Fruit fly (Drosophila melanogaster) whole organism, prepupa: Measurements from ENCODE around the gene CG7115.

ENCODE experiments used
- CG10631 ChIP-seq: fragments of 200-800 bp; sonication (Bioruptor generic); optimal IDR thresholded peaks from 2 replicates; lab custom pipeline; 2016; ENCODE audit warnings: missing biosample characterization, missing genetic modification characterization
- CG10669 ChIP-seq: fragments of 200-800 bp; sonication (Bioruptor generic); optimal IDR thresholded peaks from 3 replicates; lab custom pipeline; 2018; ENCODE audit warnings: missing biosample characterization, mild to moderate bottlenecking, missing genetic modification characterization, moderate library complexity
- CG11294 ChIP-seq: fragments of 200-800 bp; sonication (Bioruptor generic); IDR thresholded peaks from 2 replicates; pipeline ENCODE4 v1.3.6; 2022; ENCODE audit warnings: missing biosample characterization, missing genetic modification characterization
- CG11762 ChIP-seq: fragments of 200-800 bp; sonication (Bioruptor generic); optimal IDR thresholded peaks from 3 replicates; lab custom pipeline; 2016; ENCODE audit warnings: missing biosample characterization, missing genetic modification characterization; ENCODE audit not compliant: insufficient read depth
- CG11902 ChIP-seq: fragments of 200-800 bp; sonication (Bioruptor generic); optimal IDR thresholded peaks from 3 replicates; lab custom pipeline; 2016; ENCODE audit warnings: missing biosample characterization, missing genetic modification characterization
- CG15336 ChIP-seq: fragments of 200-800 bp; sonication (Bioruptor generic); IDR thresholded peaks from 2 replicates; pipeline ENCODE4 v1.3.6; 2022; ENCODE audit warnings: missing biosample characterization, missing genetic modification characterization
- CG1621 ChIP-seq: fragments of 200-800 bp; sonication (Bioruptor generic); optimal IDR thresholded peaks from 3 replicates; lab custom pipeline; 2018; ENCODE audit warnings: missing biosample characterization, mild to moderate bottlenecking, missing genetic modification characterization
- CG16779 ChIP-seq: fragments of 200-800 bp; sonication (Bioruptor generic); optimal IDR thresholded peaks from 3 replicates; lab custom pipeline; 2017; ENCODE audit warnings: missing biosample characterization, mild to moderate bottlenecking, missing genetic modification characterization
- CG31627 ChIP-seq: fragments of 200-800 bp; sonication (Bioruptor generic); optimal IDR thresholded peaks from 3 replicates; lab custom pipeline; 2016; ENCODE audit warnings: missing biosample characterization, missing genetic modification characterization
- CG32006 ChIP-seq: fragments of 200-800 bp; sonication (Bioruptor generic); optimal IDR thresholded peaks from 3 replicates; lab custom pipeline; 2017; ENCODE audit warnings: missing biosample characterization, mild to moderate bottlenecking, missing genetic modification characterization
- CG34406 ChIP-seq: fragments of 200-800 bp; sonication (Bioruptor generic); optimal IDR thresholded peaks from 3 replicates; lab custom pipeline; 2016; ENCODE audit warnings: missing biosample characterization, missing genetic modification characterization
- CG4318 ChIP-seq: fragments of 200-800 bp; sonication (Bioruptor generic); optimal IDR thresholded peaks from 3 replicates; lab custom pipeline; 2017; ENCODE audit warnings: missing biosample characterization, mild to moderate bottlenecking, missing genetic modification characterization
- CG6276 ChIP-seq: fragments of 200-800 bp; sonication (Bioruptor generic); optimal IDR thresholded peaks from 2 replicates; lab custom pipeline; 2017; ENCODE audit warnings: missing biosample characterization, mild to moderate bottlenecking, missing genetic modification characterization
- CG6792 ChIP-seq: fragments of 200-800 bp; sonication (Bioruptor generic); optimal IDR thresholded peaks from 3 replicates; lab custom pipeline; 2016; ENCODE audit warnings: missing biosample characterization, missing genetic modification characterization
- CG6854 ChIP-seq: fragments of 200-800 bp; sonication (Bioruptor generic); optimal IDR thresholded peaks from 2 replicates; lab custom pipeline; 2017; ENCODE audit warnings: missing biosample characterization, mild to moderate bottlenecking, missing genetic modification characterization
- CG8119 ChIP-seq: fragments of 200-800 bp; sonication (Bioruptor generic); IDR thresholded peaks from 3 replicates; pipeline ENCODE4 v1.3.6; 2022; ENCODE audit warnings: missing biosample characterization, missing genetic modification characterization
- CG8319 ChIP-seq: fragments of 200-800 bp; sonication (Bioruptor generic); optimal IDR thresholded peaks from 3 replicates; lab custom pipeline; 2016; ENCODE audit warnings: missing biosample characterization, missing genetic modification characterization
- CG9139 ChIP-seq: fragments of 200-800 bp; sonication (Bioruptor generic); optimal IDR thresholded peaks from 3 replicates; lab custom pipeline; 2017; ENCODE audit warnings: missing biosample characterization, mild to moderate bottlenecking, missing genetic modification characterization
- Eip75B ChIP-seq: fragments of 200-800 bp; sonication (Bioruptor generic); optimal IDR thresholded peaks from 3 replicates; lab custom pipeline; 2016; ENCODE audit warnings: missing biosample characterization, missing genetic modification characterization
- Eip78C ChIP-seq: fragments of 200-800 bp; sonication (Bioruptor generic); peaks from one replicate; lab custom pipeline; 2016; ENCODE audit warnings: missing biosample characterization, missing genetic modification characterization
- Ets21C ChIP-seq: fragments of 200-800 bp; sonication (Bioruptor generic); optimal IDR thresholded peaks from 3 replicates; lab custom pipeline; 2016; ENCODE audit warnings: missing biosample characterization, missing genetic modification characterization
- Ets96B ChIP-seq: fragments of 200-800 bp; optimal IDR thresholded peaks from 2 replicates; lab custom pipeline; 2019; ENCODE audit warnings: missing biosample characterization, mild to moderate bottlenecking, missing genetic modification characterization, moderate library complexity
- Gug ChIP-seq: fragments of 200-800 bp; sonication (Bioruptor generic); IDR thresholded peaks from 2 replicates; pipeline ENCODE4 v1.3.6; 2022; ENCODE audit warnings: missing biosample characterization, missing genetic modification characterization
- Hr39 ChIP-seq: fragments of 200-800 bp; sonication (Bioruptor generic); optimal IDR thresholded peaks from 2 replicates; lab custom pipeline; 2016; ENCODE audit warnings: missing biosample characterization, missing genetic modification characterization
- Hr4 ChIP-seq: fragments of 200-800 bp; sonication (Bioruptor generic); optimal IDR thresholded peaks from 3 replicates; lab custom pipeline; 2016; ENCODE audit warnings: missing biosample characterization, missing genetic modification characterization
- Lpt ChIP-seq: fragments of 200-800 bp; sonication (Bioruptor generic); optimal IDR thresholded peaks from 3 replicates; lab custom pipeline; 2016; ENCODE audit warnings: missing biosample characterization, missing genetic modification characterization
- Met ChIP-seq: fragments of 200-800 bp; sonication (Bioruptor generic); optimal IDR thresholded peaks from 3 replicates; lab custom pipeline; 2016; ENCODE audit warnings: missing biosample characterization, missing genetic modification characterization
- Smox ChIP-seq: fragments of 200-800 bp; sonication (Bioruptor generic); optimal IDR thresholded peaks from 3 replicates; lab custom pipeline; 2016; ENCODE audit warnings: missing biosample characterization, missing genetic modification characterization
- Sox102F ChIP-seq: fragments of 200-800 bp; sonication (Bioruptor generic); optimal IDR thresholded peaks from 2 replicates; lab custom pipeline; 2016; ENCODE audit warnings: missing biosample characterization, mild to moderate bottlenecking, missing genetic modification characterization
- Sox15 ChIP-seq: fragments of 200-800 bp; sonication (Bioruptor generic); optimal IDR thresholded peaks from 3 replicates; lab custom pipeline; 2016; ENCODE audit warnings: missing biosample characterization, missing genetic modification characterization
- acj6 ChIP-seq: fragments of 200-800 bp; sonication (Bioruptor generic); optimal IDR thresholded peaks from 3 replicates; lab custom pipeline; 2016; ENCODE audit warnings: missing biosample characterization, missing genetic modification characterization
- cyc ChIP-seq: fragments of 200-800 bp; sonication (Bioruptor generic); optimal IDR thresholded peaks from 3 replicates; lab custom pipeline; 2016; ENCODE audit warnings: missing biosample characterization, missing genetic modification characterization
- dac ChIP-seq: fragments of 200-800 bp; sonication (Bioruptor generic); optimal IDR thresholded peaks from 2 replicates; lab custom pipeline; 2017; ENCODE audit warnings: missing biosample characterization, mild to moderate bottlenecking, missing genetic modification characterization
- dsx ChIP-seq: fragments of 200-800 bp; optimal IDR thresholded peaks from 3 replicates; lab custom pipeline; 2019; ENCODE audit warnings: missing biosample characterization, mild to moderate bottlenecking, missing genetic modification characterization, moderate library complexity; ENCODE audit not compliant: poor library complexity, severe bottlenecking
- eg ChIP-seq: fragments of 200-800 bp; sonication (Bioruptor generic); IDR thresholded peaks from 3 replicates; pipeline ENCODE4 v1.3.6; 2022; ENCODE audit warnings: missing biosample characterization, missing genetic modification characterization
- fd85E ChIP-seq: fragments of 200-800 bp; sonication (Bioruptor generic); optimal IDR thresholded peaks from 3 replicates; lab custom pipeline; 2016; ENCODE audit warnings: missing biosample characterization, missing genetic modification characterization
- lz ChIP-seq: fragments of 200-800 bp; sonication (Bioruptor generic); optimal IDR thresholded peaks from 3 replicates; lab custom pipeline; 2016; ENCODE audit warnings: missing biosample characterization, missing genetic modification characterization
- net ChIP-seq: fragments of 200-800 bp; sonication (Bioruptor generic); optimal IDR thresholded peaks from 3 replicates; lab custom pipeline; 2016; ENCODE audit warnings: missing biosample characterization, missing genetic modification characterization
- pdm3 ChIP-seq: fragments of 200-800 bp; sonication (Bioruptor generic); optimal IDR thresholded peaks from 3 replicates; lab custom pipeline; 2016; ENCODE audit warnings: missing biosample characterization, missing genetic modification characterization
- spab ChIP-seq: fragments of 200-800 bp; sonication (Bioruptor generic); optimal IDR thresholded peaks from 2 replicates; lab custom pipeline; 2017; ENCODE audit warnings: missing biosample characterization, mild to moderate bottlenecking, missing genetic modification characterization, missing genetic modification reagents
- ss ChIP-seq, 2 experiments: fragments of 200-800 bp; sonication (Bioruptor generic); optimal IDR thresholded peaks; 2 replicates in 1 of 2; 3 replicates in 1 of 2; lab custom pipeline; 2017 to 2018; ENCODE audit warnings: mild to moderate bottlenecking in 2 of 2, missing biosample characterization in 2 of 2, missing genetic modification characterization in 2 of 2, moderate library complexity in 1 of 2
- svp ChIP-seq: fragments of 200-800 bp; sonication (Bioruptor generic); peaks from one replicate; lab custom pipeline; 2016; ENCODE audit warnings: missing biosample characterization, missing genetic modification characterization
- vri ChIP-seq: fragments of 200-800 bp; sonication (Bioruptor generic); optimal IDR thresholded peaks from 3 replicates; lab custom pipeline; 2016; ENCODE audit warnings: missing biosample characterization, mild to moderate bottlenecking, missing genetic modification characterization

Gene CG7115

dm6 chr2L:7799804-7800433 is 21.0 kb upstream of the CG7115 start, which contains the start of the genes Herp and r2d2 (continued):
- TF ChIP-seq fd85E (GFP tag; lab: Kevin White, UChicago) (no peak), acj6 (GFP tag; lab: Kevin White, UChicago) (peak; percentile 90), CG31627 (peak; percentile 92), CG32006 (GFP tag; lab: Kevin White, UChicago) (peak; percentile 84), CG6792 (GFP tag; lab: Kevin White, UChicago) (peak; percentile 84), CG8119 (GFP tag; lab: Robert Waterston, UW) (peak; percentile 70), CG15336 (GFP tag; lab: Robert Waterston, UW) (peak; percentile 76; the same call in 1 of the 2 replicates), CG16779 (tag; lab: Kevin White, UChicago) (peak; percentile 81), CG6276 (GFP tag; lab: Kevin White, UChicago) (no peak), CG9139 (GFP tag; lab: Kevin White, UChicago) (peak; percentile 77), CG10631 (peak; percentile 88), lz (peak; percentile 92), Sox15 (GFP tag; lab: Kevin White, UChicago) (peak; percentile 86), CG11762 (GFP tag; lab: Kevin White, UChicago) (peak; percentile 76), Lpt (peak; percentile 77), Eip78C (peak; percentile 92), Sox102F (GFP tag; lab: Kevin White, UChicago) (peak; percentile 81), dac (GFP tag; lab: Kevin White, UChicago) (peak; percentile 80), CG8319 (peak; percentile 49), CG6854 (GFP tag; lab: Kevin White, UChicago) (peak; percentile 82), Gug (GFP tag; lab: Robert Waterston, UW) (peak; percentile 86), eg (GFP tag; lab: Robert Waterston, UW) (peak; percentile 84), spab (GFP tag; lab: Kevin White, UChicago) (peak; percentile 65)

- TF ChIP-seq cyc (GFP tag; lab: Kevin White, UChicago) (no peak), CG11902 (GFP tag; lab: Kevin White, UChicago) (no peak), Eip75B (GFP tag; lab: Kevin White, UChicago) (no peak), Sox102F (GFP tag; lab: Kevin White, UChicago) (no peak), CG6276 (GFP tag; lab: Kevin White, UChicago) (no peak), Hr39 (no peak), CG34406 (GFP tag; lab: Kevin White, UChicago) (no peak), dsx (GFP tag; lab: Kevin White, UChicago) (no peak), Met (GFP tag; lab: Kevin White, UChicago) (no peak), net (GFP tag; lab: Kevin White, UChicago) (no peak), Lpt (no peak), CG15336 (GFP tag; lab: Robert Waterston, UW) (no peak), Ets96B (no peak), Hr4 (GFP tag; lab: Kevin White, UChicago) (no peak), Smox (GFP tag; lab: Kevin White, UChicago) (no peak)
These were observed 13.4 kb upstream of the CG7115 start for dm6 chr2L:7807563-7807962.

dm6 chr2L:7808886-7809698 is 11.9 kb upstream of the CG7115 start:
- TF ChIP-seq CG10669 = no peak
- peak in 1 of 2 experiments; percentile 47 for TF ChIP-seq ss (GFP tag; optimal IDR thresholded peaks at IDR 0.05; lab: Kevin White, UChicago)
- peak; percentile 12 for TF ChIP-seq CG16779 (tag; lab: Kevin White, UChicago)
- TF ChIP-seq CG11294 = peak; percentile 12; the same call in 1 of the 2 replicates
- TF ChIP-seq CG1621 (tag; lab: Kevin White, UChicago) = no peak
- no peak for TF ChIP-seq CG10631
- no peak for TF ChIP-seq CG4318 (GFP tag; lab: Kevin White, UChicago)
- no peak for TF ChIP-seq CG6792 (GFP tag; lab: Kevin White, UChicago)
- TF ChIP-seq CG6854 (GFP tag; lab: Kevin White, UChicago) = no peak
- TF ChIP-seq Smox (GFP tag; lab: Kevin White, UChicago) = no peak
- TF ChIP-seq CG34406 (GFP tag; lab: Kevin White, UChicago) = no peak
- TF ChIP-seq svp (GFP tag; lab: Kevin White, UChicago) = no peak
- TF ChIP-seq Ets21C (GFP tag; lab: Kevin White, UChicago) = no peak
- no peak for TF ChIP-seq Hr39
- TF ChIP-seq pdm3 (GFP tag; lab: Kevin White, UChicago) = no peak
- TF ChIP-seq Met (GFP tag; lab: Kevin White, UChicago) = no peak
- no peak for TF ChIP-seq Sox15 (GFP tag; lab: Kevin White, UChicago)
- TF ChIP-seq CG8119 (GFP tag; lab: Robert Waterston, UW) = no peak
- no peak for TF ChIP-seq Gug (GFP tag; lab: Robert Waterston, UW)
- no peak for TF ChIP-seq CG11902 (GFP tag; lab: Kevin White, UChicago)
- no peak for TF ChIP-seq fd85E (GFP tag; lab: Kevin White, UChicago)
- no peak for TF ChIP-seq eg (GFP tag; lab: Robert Waterston, UW)
- TF ChIP-seq CG6276 (GFP tag; lab: Kevin White, UChicago) = no peak
- TF ChIP-seq Eip75B (GFP tag; lab: Kevin White, UChicago) = no peak
- TF ChIP-seq CG9139 (GFP tag; lab: Kevin White, UChicago) = no peak
- no peak for TF ChIP-seq vri (GFP tag; lab: Kevin White, UChicago)
